Worm (Caenorhabditis elegans): ENCODE data around the gene T06C12.14.

DNA sequence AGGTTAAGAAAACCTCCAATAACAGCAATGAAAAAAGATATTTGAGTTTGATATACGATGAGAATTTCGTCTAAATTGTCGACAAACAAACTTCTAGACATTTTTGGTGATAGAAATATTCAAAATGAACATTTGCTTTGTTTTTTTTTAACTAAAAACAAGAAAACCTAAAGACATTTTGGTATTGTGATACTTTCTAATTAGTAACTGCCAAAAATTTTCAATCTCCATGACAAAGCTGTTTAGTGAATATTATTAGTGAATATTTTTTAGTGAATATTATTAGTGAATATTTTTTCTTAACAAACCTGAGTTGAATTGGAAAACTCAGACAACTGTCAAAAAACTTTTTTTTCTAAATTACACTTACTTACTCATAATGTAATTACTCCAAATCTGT is 40.5 kb downstream of the T06C12.14 start, which contains the start of gene srw-55:
- TF ChIP-seq nhr-237 (tag; optimal IDR thresholded peaks at IDR 0.05): no peak
- TF ChIP-seq pha-4 (tag; optimal IDR thresholded peaks at IDR 0.05): no peak
- no peak for TF ChIP-seq unc-39 (tag; optimal IDR thresholded peaks at IDR 0.05)
- no peak for TF ChIP-seq ces-1 (GFP tag; optimal IDR thresholded peaks at IDR 0.05)
- TF ChIP-seq blmp-1 (tag; optimal IDR thresholded peaks at IDR 0.05): no peak
- no peak for TF ChIP-seq sem-2 (GFP tag; optimal IDR thresholded peaks at IDR 0.05)
- TF ChIP-seq snpc-4 (tag; optimal IDR thresholded peaks at IDR 0.05): no peak
- TF ChIP-seq elt-3 (tag; optimal IDR thresholded peaks at IDR 0.05): no peak
- no peak for TF ChIP-seq ztf-11 (tag; optimal IDR thresholded peaks at IDR 0.05)

All from whole organism, mixed stage, embryonic.